Worm (Caenorhabditis elegans): ENCODE measurements around the gene grsp-4.

grsp-4 gene

DNA sequence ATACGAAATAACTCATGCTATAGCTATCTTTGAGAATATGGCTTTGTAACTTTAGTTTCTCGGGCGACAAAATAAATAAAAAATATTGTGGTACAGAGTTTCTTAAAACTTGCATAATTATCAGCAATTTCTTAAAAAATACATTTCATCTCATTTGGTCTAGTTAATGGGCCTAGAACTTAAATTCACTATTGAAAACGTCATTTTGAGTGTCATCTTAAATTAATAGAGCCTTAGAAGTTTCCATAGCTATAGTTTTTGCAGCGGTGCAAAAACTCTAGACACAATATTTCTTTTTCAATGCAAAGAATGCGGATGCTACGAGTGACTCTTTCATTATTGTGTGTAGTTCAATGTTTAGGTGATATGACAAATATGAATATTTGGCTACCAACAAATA is 12.7 kb upstream of the grsp-4 start, which contains the start of gene clec-215 (continued):
- TF ChIP-seq snpc-4 (GFP tag; optimal IDR thresholded peaks at IDR 0.05) (no peak), snpc-4 (tag; optimal IDR thresholded peaks at IDR 0.05) (no peak)

DNA sequence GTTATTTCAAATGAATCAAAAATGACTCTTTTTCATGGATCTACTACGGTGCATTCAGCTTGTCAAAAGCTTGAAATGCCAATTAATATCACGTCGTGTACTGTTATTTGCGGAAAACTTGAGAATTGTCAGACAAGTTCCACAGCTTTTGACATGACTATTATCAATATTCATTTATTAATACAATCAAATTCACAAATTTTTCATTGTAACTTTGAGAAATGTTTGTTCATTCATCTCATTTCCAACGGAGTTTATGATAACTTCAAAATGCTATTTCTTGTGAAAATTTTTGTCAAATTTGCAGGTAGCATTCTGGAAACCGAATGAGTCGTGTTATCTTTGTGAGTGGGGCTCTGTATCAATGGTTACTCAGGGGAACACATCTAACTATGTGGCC is 6.6 kb upstream of the grsp-4 start, which contains the start of gene C50E3.15:
Gene C50E3.15 (plus strand): TSS at position 301 of the 400 bp plus-strand sequence.
- TF ChIP-seq hlh-26 (GFP tag; conservative IDR thresholded peaks at IDR 0.05): no peak
- TF ChIP-seq ceh-91 (GFP tag; IDR thresholded peaks at IDR 0.05): no peak

DNA sequence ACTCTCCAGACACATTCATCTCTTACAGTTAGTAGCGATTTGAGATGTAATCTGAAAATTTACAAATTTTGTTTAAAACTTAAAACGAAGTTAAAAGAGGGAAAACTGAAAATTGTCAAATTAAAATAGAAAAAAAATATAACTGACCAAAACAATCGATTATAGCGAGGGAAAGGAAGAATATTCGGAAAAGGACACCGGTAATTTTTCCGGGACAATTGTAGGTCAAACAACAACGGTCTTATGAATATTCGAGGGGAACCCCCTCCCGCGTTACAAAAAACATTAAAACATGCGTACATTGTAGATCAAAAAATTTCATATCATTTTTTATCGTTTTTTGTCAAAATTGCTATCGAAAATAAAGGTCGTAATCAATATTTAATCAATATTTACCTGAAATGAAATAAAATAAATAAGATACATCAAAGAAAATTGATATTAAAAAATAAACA is 2.7 kb upstream of the grsp-4 start, which contains the start of gene C50E3.12:
Gene C50E3.12 (minus strand): TSS at position 51 of the 455 bp plus-strand sequence.
- TF ChIP-seq F33H1.4 (GFP tag; IDR thresholded peaks at IDR 0.05) (0 out of 2 replicates have a peak, but pooled peaks have one; percentile 11), B0035.1 (tag; optimal IDR thresholded peaks at IDR 0.05) (no peak), cebp-2 (GFP tag; IDR thresholded peaks at IDR 0.05) (no peak), nhr-179 (tag; optimal IDR thresholded peaks at IDR 0.05) (no peak), madf-6 (GFP tag; IDR thresholded peaks at IDR 0.05) (peak; percentile 89), ceh-91 (GFP tag; IDR thresholded peaks at IDR 0.05) (no peak), Y79H2A.3 (GFP tag; conservative IDR thresholded peaks at IDR 0.05) (no peak), xnd-1 (tag; optimal IDR thresholded peaks at IDR 0.05) (peak; percentile 30), mel-28 (tag; optimal IDR thresholded peaks at IDR 0.05; ENCODE audit: borderline replicate concordance) (no peak), dpl-1 (GFP tag; optimal IDR thresholded peaks at IDR 0.05) (peak; percentile 45), lsl-1 (GFP tag; optimal IDR thresholded peaks at IDR 0.05) (peak; percentile 5), pha-4 (tag; optimal IDR thresholded peaks at IDR 0.05) (no peak), F37B4.10 (GFP tag; IDR thresholded peaks at IDR 0.05) (no peak), mcd-1 (GFP tag; IDR thresholded peaks at IDR 0.05) (no peak), efl-1 (GFP tag; optimal IDR thresholded peaks at IDR 0.05) (peak; percentile 79), madf-8 (GFP tag; conservative IDR thresholded peaks at IDR 0.05) (peak; percentile 75)

DNA sequence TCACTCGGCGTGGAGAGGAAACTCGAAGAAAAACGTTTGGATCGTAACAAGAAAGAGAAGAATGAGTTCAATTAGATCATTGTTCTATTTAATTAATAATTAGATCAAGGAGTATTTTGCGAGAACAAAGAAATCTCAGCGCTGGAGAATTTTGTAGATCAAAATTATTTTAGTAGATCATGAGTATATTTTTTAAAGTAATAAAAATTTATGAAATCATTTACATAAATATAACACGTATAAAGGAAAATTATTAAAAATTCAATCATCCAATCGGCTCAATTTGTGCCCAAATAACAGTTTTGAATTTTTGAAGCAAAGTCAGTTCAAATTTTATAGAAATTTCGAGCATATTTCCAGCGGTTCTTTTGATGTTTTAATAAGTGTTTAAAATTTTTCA is 600 bp upstream of the grsp-4 start, which contains the start of gene C50E3.13:
Gene C50E3.13 (minus strand): TSS at position 101 of the 400 bp plus-strand sequence.
- no peak for TF ChIP-seq T26A5.8 (tag; optimal IDR thresholded peaks at IDR 0.05)

DNA sequence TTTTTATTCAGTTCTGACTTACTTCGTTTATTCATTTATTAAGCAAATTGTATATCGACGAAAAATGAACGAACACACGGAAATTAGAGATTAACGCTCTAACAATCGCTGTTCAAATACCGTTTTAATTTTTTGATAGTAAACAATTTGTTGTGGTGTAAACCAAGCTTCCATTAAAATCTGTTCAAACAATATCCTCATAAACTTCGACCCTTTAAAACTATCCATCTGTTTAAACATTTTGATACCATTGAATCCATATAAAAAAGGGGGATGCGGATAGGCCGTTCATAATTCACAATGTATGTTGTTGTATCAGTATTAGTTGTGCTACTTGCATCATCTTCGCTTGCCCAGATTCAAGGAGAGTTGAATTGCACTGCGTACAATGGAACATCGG is 1.8 kb downstream of the grsp-4 start, which contains the start of gene F07C4.6:
Gene F07C4.6 (plus strand): TSS at position 301 of the 400 bp plus-strand sequence.
- TF ChIP-seq hmg-1.2 (GFP tag; IDR thresholded peaks at IDR 0.05) (no peak), madf-3 (GFP tag; IDR thresholded peaks at IDR 0.05) (no peak), snpc-1.3 (tag; optimal IDR thresholded peaks at IDR 0.05; ENCODE audit: insufficient read depth) (no peak), C06A6.2 (GFP tag; conservative IDR thresholded peaks at IDR 0.05) (no peak), hsf-1 (GFP tag; IDR thresholded peaks at IDR 0.05) (no peak), lin-40 (tag; optimal IDR thresholded peaks at IDR 0.05) (no peak), bed-2 (GFP tag; IDR thresholded peaks at IDR 0.05) (no peak), hrde-1 (tag; optimal IDR thresholded peaks at IDR 0.05; ENCODE audit: borderline replicate concordance) (no peak), dpl-1 (GFP tag; optimal IDR thresholded peaks at IDR 0.05) (no peak), Y95B8A.8 (GFP tag; IDR thresholded peaks at IDR 0.05) (no peak), F22D6.2 (tag; optimal IDR thresholded peaks at IDR 0.05) (no peak), dox-1 (GFP tag; IDR thresholded peaks at IDR 0.05) (no peak), ceh-91 (GFP tag; IDR thresholded peaks at IDR 0.05) (no peak), tbp1 (GFP tag; optimal IDR thresholded peaks at IDR 0.05) (no peak), aptf-3 (GFP tag; IDR thresholded peaks at IDR 0.05) (no peak), Y67H2A.10 (GFP tag; conservative IDR thresholded peaks at IDR 0.05) (no peak), mxl-1 (tag; optimal IDR thresholded peaks at IDR 0.05) (no peak), rcor-1 (GFP tag; IDR thresholded peaks at IDR 0.05) (no peak)
